Worm (Caenorhabditis elegans): ENCODE data around the gene F17E9.18.

F17E9.18 gene

ce11 chrIV:8312105-8312504, 34.8 kb downstream of the F17E9.18 start:
- no peak for TF ChIP-seq Y95B8A.8 (GFP tag; IDR thresholded peaks at IDR 0.05)
- no peak for TF ChIP-seq F22D6.2 (tag; optimal IDR thresholded peaks at IDR 0.05)
- TF ChIP-seq Y67H2A.10 (GFP tag; conservative IDR thresholded peaks at IDR 0.05): no peak
- no peak for TF ChIP-seq gei-17 (GFP tag; optimal IDR thresholded peaks at IDR 0.05)
- TF ChIP-seq efl-1 (GFP tag; optimal IDR thresholded peaks at IDR 0.05): no peak
- TF ChIP-seq lin-26 (GFP tag; IDR thresholded peaks at IDR 0.05): no peak
- no peak for TF ChIP-seq attf-5 (GFP tag; optimal IDR thresholded peaks at IDR 0.05)
- no peak for TF ChIP-seq attf-3 (GFP tag; conservative IDR thresholded peaks at IDR 0.05)
- no peak for TF ChIP-seq bed-2 (GFP tag; IDR thresholded peaks at IDR 0.05)
- TF ChIP-seq B0019.2 (GFP tag; conservative IDR thresholded peaks at IDR 0.05): no peak
- TF ChIP-seq ceh-58 (GFP tag; IDR thresholded peaks at IDR 0.05): no peak
- TF ChIP-seq dpff-1 (tag; optimal IDR thresholded peaks at IDR 0.05): no peak
- TF ChIP-seq B0035.1 (tag; optimal IDR thresholded peaks at IDR 0.05): no peak
- no peak for TF ChIP-seq snpc-1.1 (tag; optimal IDR thresholded peaks at IDR 0.05; ENCODE audit: insufficient read depth)
- TF ChIP-seq zfh-2 (GFP tag; conservative IDR thresholded peaks at IDR 0.05): no peak
- TF ChIP-seq F23B12.7 (tag; optimal IDR thresholded peaks at IDR 0.05; ENCODE audit: insufficient read depth): no peak

ce11 chrIV:8307408-8307807, 39.5 kb downstream of the F17E9.18 start:
- TF ChIP-seq repo-1 (tag; optimal IDR thresholded peaks at IDR 0.05) (peak; percentile 59), mxl-1 (tag; optimal IDR thresholded peaks at IDR 0.05) (no peak), unc-62 (GFP tag; optimal IDR thresholded peaks at IDR 0.05) (no peak)

- TF ChIP-seq ceh-27 (GFP tag; optimal IDR thresholded peaks at IDR 0.05): no peak
- no peak for TF ChIP-seq attf-6 (GFP tag; IDR thresholded peaks at IDR 0.05)
- TF ChIP-seq B0261.1 (tag; optimal IDR thresholded peaks at IDR 0.05): no peak
- no peak for TF ChIP-seq sdz-38 (tag; optimal IDR thresholded peaks at IDR 0.05)
- TF ChIP-seq hlh-26 (GFP tag; conservative IDR thresholded peaks at IDR 0.05): no peak
- TF ChIP-seq ztf-18 (tag; optimal IDR thresholded peaks at IDR 0.05): no peak
- TF ChIP-seq nfya-2 (GFP tag; IDR thresholded peaks at IDR 0.05): no peak
- no peak for TF ChIP-seq ceh-79 (tag; optimal IDR thresholded peaks at IDR 0.05)
- TF ChIP-seq let-526 (GFP tag; IDR thresholded peaks at IDR 0.05): no peak
- TF ChIP-seq aptf-3 (GFP tag; IDR thresholded peaks at IDR 0.05): no peak
- TF ChIP-seq B0035.1 (tag; optimal IDR thresholded peaks at IDR 0.05): no peak
- no peak for TF ChIP-seq snpc-3.4 (tag; optimal IDR thresholded peaks at IDR 0.05)
- TF ChIP-seq tlf-1 (GFP tag; optimal IDR thresholded peaks at IDR 0.05): no peak
- TF ChIP-seq zfh-2 (GFP tag; conservative IDR thresholded peaks at IDR 0.05): no peak
- no peak for TF ChIP-seq dpl-1 (GFP tag; optimal IDR thresholded peaks at IDR 0.05)
- no peak for TF ChIP-seq mxl-1 (tag; optimal IDR thresholded peaks at IDR 0.05)
- no peak for TF ChIP-seq bed-1 (GFP tag; IDR thresholded peaks at IDR 0.05)
- TF ChIP-seq lsl-1 (GFP tag; optimal IDR thresholded peaks at IDR 0.05): no peak
- TF ChIP-seq Y79H2A.3 (GFP tag; conservative IDR thresholded peaks at IDR 0.05): no peak
Observed at ce11 chrIV:8303668-8304067, 43.3 kb downstream of the F17E9.18 start, which contains the start of gene vha-5. Gene vha-5, plus strand, starts transcription at chrIV:8303968.

- TF ChIP-seq dpff-1 (tag; optimal IDR thresholded peaks at IDR 0.05) (no peak), lin-35 (GFP tag; optimal IDR thresholded peaks at IDR 0.05) (no peak), rpc-1 (optimal IDR thresholded peaks at IDR 0.05) (no peak), rpc-1 (tag; optimal IDR thresholded peaks at IDR 0.05) (no peak)
Observed at ce11 chrIV:8302648-8303161, 44.2 kb downstream of the F17E9.18 start.

Measured in whole organism, young adult.